Worm (Caenorhabditis elegans): ENCODE data around the gene D2096.9.

Gene D2096.9

DNA sequence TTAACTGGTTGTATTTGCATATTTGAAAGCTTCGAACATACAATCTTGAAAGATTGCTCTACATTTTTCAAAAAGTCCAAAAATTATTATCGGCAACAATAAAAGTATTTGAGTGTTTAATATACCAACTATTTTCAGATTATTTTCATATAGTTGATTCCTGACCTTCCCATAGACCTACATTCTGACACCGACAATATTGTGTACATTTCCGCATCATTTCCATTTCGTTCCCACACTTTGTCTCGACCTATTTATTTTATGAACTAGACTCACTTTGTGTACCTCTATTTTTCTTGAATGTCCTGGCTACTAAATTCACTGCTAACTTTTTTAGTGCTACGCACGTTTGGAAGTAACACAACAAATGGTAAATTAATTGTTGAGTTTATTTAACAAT is 40.2 kb downstream of the D2096.9 start, which contains the start of gene lgc-5:
lgc-5 (plus strand) TSS at position 301 of the 400 bp plus-strand sequence.
- no peak for TF ChIP-seq unc-62 (GFP tag; optimal IDR thresholded peaks at IDR 0.05)

DNA sequence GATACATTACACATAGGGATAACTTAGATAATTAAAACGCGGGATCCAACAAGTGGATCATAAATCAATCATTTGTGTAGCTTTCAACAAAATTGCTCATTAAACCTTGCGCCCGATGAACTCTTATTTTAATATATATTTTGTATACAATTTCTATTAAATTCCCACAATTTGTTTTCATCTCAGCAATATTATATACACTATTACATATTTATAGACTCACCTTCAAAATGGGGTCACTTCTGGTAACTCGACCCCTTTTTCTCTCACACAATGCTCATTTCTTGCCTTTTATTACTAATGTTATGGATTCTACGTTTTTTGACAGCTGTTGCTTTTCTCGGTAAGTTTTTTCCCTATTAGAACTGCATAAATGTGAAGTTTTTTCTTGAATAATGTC is 43.0 kb downstream of the D2096.9 start, which contains the start of gene lgc-6:
lgc-6 (plus strand) TSS at position 301 of the 400 bp plus-strand sequence.
- TF ChIP-seq unc-62 (GFP tag; optimal IDR thresholded peaks at IDR 0.05), result no peak

DNA sequence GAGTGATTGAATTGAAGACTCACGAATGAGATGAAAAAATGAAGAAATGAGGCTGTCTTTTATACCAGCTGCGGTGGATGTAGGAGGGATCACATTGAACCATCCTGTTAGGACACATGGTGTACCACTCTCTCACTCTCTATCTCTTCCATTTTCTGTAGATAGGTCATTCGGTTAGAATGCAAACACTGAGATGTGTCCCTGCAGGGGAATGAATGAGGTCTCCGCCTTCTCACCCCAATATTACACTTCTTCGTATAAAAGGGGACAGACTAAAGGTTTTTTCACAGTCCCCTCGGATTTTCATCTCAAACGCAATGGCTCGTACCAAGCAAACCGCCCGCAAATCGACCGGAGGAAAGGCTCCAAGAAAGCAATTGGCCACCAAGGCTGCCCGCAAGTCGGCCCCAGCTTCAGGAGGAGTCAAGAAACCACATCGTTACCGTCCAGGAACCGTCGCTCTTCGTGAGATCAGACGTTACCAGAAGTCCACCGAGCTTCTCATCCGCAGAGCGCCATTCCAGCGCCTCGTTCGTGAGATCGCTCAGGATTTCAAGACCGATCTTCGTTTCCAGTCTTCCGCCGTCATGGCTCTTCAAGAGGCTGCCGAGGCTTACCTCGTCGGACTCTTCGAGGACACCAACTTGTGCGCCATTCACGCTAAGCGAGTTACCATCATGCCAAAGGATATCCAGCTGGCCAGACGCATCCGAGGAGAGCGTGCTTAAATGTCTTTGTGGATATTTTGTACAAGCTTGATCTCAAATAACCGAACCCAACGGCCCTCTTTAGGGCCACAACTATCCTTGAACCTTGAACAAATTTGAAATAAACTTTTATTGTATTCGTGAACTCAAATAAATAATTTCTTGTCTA is 48.4 kb downstream of the D2096.9 start, which contains the start of gene his-32:
his-32 (plus strand) TSS at position 318 of the 876 bp plus-strand sequence.
- TF ChIP-seq unc-62 (GFP tag; optimal IDR thresholded peaks at IDR 0.05), result no peak

DNA sequence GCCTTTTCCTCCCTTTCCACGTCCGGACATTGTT is 48.8 kb downstream of the D2096.9 start, which contains the start of gene his-31:
his-31 (minus strand) TSS at position 30 of the 34 bp plus-strand sequence.
- no peak for TF ChIP-seq unc-62 (GFP tag; optimal IDR thresholded peaks at IDR 0.05)

DNA sequence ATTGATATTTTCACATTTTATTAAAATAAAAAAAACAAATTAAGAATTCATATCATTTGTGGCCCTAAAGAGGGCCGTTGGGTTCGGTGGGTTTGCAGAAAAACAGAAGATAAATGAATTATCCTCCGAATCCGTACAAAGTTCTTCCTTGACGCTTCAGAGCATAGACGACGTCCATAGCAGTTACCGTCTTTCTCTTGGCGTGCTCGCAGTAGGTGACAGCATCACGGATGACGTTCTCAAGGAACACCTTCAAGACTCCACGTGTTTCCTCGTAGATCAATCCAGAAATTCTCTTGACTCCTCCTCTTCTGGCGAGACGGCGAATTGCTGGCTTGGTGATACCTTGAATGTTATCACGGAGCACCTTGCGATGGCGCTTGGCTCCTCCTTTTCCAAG is 49.0 kb downstream of the D2096.9 start:
- TF ChIP-seq unc-62 (GFP tag; optimal IDR thresholded peaks at IDR 0.05), result no peak

DNA sequence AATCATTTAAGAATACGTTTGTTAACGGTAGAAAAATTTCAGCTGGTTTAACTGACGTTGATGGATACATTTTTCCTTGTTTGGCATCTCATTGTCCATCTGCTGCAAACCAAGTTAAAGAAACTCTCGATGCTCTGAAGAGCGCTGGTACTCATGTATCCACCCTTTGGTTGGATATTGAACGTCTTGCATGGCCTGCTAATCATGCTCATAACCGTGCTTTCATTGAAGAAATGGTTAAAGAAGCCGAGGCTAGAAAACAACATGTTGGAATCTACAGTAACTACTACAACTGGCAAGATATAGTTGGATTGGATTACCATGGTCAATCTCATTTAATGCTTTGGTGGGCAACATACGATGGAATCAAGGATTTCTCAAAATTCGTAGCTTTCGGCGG is 49.6 kb downstream of the D2096.9 start:
- no peak for TF ChIP-seq unc-62 (GFP tag; optimal IDR thresholded peaks at IDR 0.05)

DNA sequence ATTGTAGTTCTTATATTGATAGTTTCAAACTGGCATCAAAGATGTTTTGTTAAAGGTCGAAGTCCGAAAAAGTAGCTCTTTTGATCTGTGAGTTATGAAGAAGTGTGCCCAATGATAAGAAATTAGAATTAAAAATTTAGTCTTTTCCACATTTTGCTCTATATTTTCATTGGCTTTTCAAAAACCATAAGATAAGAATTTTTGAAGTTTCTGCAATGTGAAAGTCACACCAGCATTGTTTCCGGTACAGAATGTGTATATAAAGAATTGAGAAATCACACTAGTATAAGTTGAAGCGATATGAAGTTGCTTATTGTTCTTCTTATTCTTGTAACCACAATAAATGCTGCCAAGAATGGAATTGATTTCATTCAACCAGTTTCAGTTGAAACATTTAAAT is 50.1 kb downstream of the D2096.9 start, which contains the start of gene lys-10:
lys-10 (plus strand) TSS at position 301 of the 400 bp plus-strand sequence.
- TF ChIP-seq unc-62 (GFP tag; optimal IDR thresholded peaks at IDR 0.05), result no peak
